Worm (Caenorhabditis elegans) whole organism, L2 larva: ENCODE results near the gene ttc-39B.

ENCODE experiments used
- C34F6.9 ChIP-seq: fragments of 150-350 bp; optimal IDR thresholded peaks from 2 replicates; lab custom pipeline; 2014; ENCODE audit warnings: missing biosample characterization, missing genetic modification characterization
- F13H6.1 ChIP-seq: sonication (generic microtip); optimal IDR thresholded peaks from 2 replicates; lab custom pipeline; 2016; ENCODE audit warnings: missing genetic modification characterization, missing compliant biosample characterization
- R02D3.7 ChIP-seq: fragments of 150-350 bp; optimal IDR thresholded peaks from 2 replicates; lab custom pipeline; 2014; ENCODE audit warnings: missing biosample characterization, missing genetic modification characterization
- Y55F3AM.14 ChIP-seq: fragments of 200-800 bp; sonication (Bioruptor generic); optimal IDR thresholded peaks from 2 replicates; lab custom pipeline; 2018; ENCODE audit warnings: mild to moderate bottlenecking, missing genetic modification characterization, missing compliant biosample characterization
- ZK546.5 ChIP-seq: sonication (generic microtip); optimal IDR thresholded peaks from 2 replicates; lab custom pipeline; 2017; ENCODE audit warnings: missing biosample characterization, missing genetic modification characterization
- alr-1 ChIP-seq: fragments of 150-350 bp; optimal IDR thresholded peaks from 2 replicates; lab custom pipeline; 2014; ENCODE audit warnings: missing biosample characterization, missing genetic modification characterization
- aly-2 ChIP-seq: fragments of 150-350 bp; optimal IDR thresholded peaks from 2 replicates; lab custom pipeline; 2014; ENCODE audit warnings: missing biosample characterization, missing genetic modification characterization
- ama-1 ChIP-seq: fragments of 150-350 bp; optimal IDR thresholded peaks from 2 replicates; lab custom pipeline; 2018; ENCODE audit warnings: inconsistent platforms
- blmp-1 ChIP-seq: sonication (generic microtip); optimal IDR thresholded peaks from 2 replicates; lab custom pipeline; 2017; ENCODE audit warnings: missing genetic modification characterization, mild to moderate bottlenecking, missing compliant biosample characterization, antibody characterized with exemption, moderate library complexity; ENCODE audit not compliant: insufficient read depth
- ceh-16 ChIP-seq: fragments of 150-350 bp; optimal IDR thresholded peaks from 2 replicates; lab custom pipeline; 2014; ENCODE audit warnings: missing biosample characterization, missing genetic modification characterization
- ceh-82 ChIP-seq: fragments of 150-350 bp; optimal IDR thresholded peaks from 2 replicates; lab custom pipeline; 2014; ENCODE audit warnings: missing biosample characterization, missing genetic modification characterization
- crh-2 ChIP-seq: sonication (generic microtip); optimal IDR thresholded peaks from 2 replicates; lab custom pipeline; 2017; ENCODE audit warnings: missing biosample characterization, missing genetic modification characterization
- dmd-4 ChIP-seq: sonication (generic microtip); optimal IDR thresholded peaks from 2 replicates; lab custom pipeline; 2017; ENCODE audit warnings: missing biosample characterization, missing genetic modification characterization
- egl-27 ChIP-seq: sonication (generic microtip); optimal IDR thresholded peaks from 3 replicates; lab custom pipeline; 2017; ENCODE audit warnings: missing biosample characterization, missing genetic modification reagents, missing genetic modification characterization
- elt-1 ChIP-seq: fragments of 150-350 bp; optimal IDR thresholded peaks from 2 replicates; lab custom pipeline; 2014; ENCODE audit warnings: missing biosample characterization, missing genetic modification characterization
- elt-3 ChIP-seq: sonication (generic microtip); optimal IDR thresholded peaks from 2 replicates; lab custom pipeline; 2017; ENCODE audit warnings: missing biosample characterization, missing genetic modification characterization
- fos-1 ChIP-seq: fragments of 150-350 bp; optimal IDR thresholded peaks from 2 replicates; lab custom pipeline; 2014; ENCODE audit warnings: missing biosample characterization, missing genetic modification characterization
- gmeb-1 ChIP-seq: fragments of 150-350 bp; optimal IDR thresholded peaks from 2 replicates; lab custom pipeline; 2014; ENCODE audit warnings: missing biosample characterization, missing genetic modification characterization
- lin-11 ChIP-seq: fragments of 150-350 bp; sonication (generic microtip); optimal IDR thresholded peaks from 2 replicates; lab custom pipeline; 2014; ENCODE audit warnings: missing biosample characterization, missing genetic modification characterization, inconsistent platforms, mixed read lengths
- lin-13 ChIP-seq: fragments of 150-350 bp; optimal IDR thresholded peaks from 2 replicates; lab custom pipeline; 2014; ENCODE audit warnings: missing biosample characterization, missing genetic modification reagents, missing genetic modification characterization
- lin-39 ChIP-seq: fragments of 150-350 bp; optimal IDR thresholded peaks from 2 replicates; lab custom pipeline; 2014; ENCODE audit warnings: missing biosample characterization, missing genetic modification reagents, missing genetic modification characterization
- lsy-2 ChIP-seq, 2 experiments: fragments of 150-350 bp in 1 of 2; sonication (generic microtip) in 1 of 2; optimal IDR thresholded peaks; 2 replicates each; lab custom pipeline; 2014 to 2017; ENCODE audit warnings: missing biosample characterization in 2 of 2, missing genetic modification characterization in 2 of 2
- mab-5 ChIP-seq: fragments of 150-350 bp; optimal IDR thresholded peaks from 2 replicates; lab custom pipeline; 2014; ENCODE audit warnings: missing biosample characterization, missing genetic modification characterization
- mbf-1 ChIP-seq: sonication (generic microtip); optimal IDR thresholded peaks from 2 replicates; lab custom pipeline; 2017; ENCODE audit warnings: missing biosample characterization, missing genetic modification characterization
- mdl-1 ChIP-seq, 2 experiments: fragments of 150-350 bp in 1 of 2; sonication (generic microtip) in 1 of 2; optimal IDR thresholded peaks; 2 replicates each; lab custom pipeline; 2017; ENCODE audit warnings: missing biosample characterization in 2 of 2, missing genetic modification characterization in 2 of 2
- nhr-10 ChIP-seq: sonication (generic microtip); optimal IDR thresholded peaks from 2 replicates; lab custom pipeline; 2017; ENCODE audit warnings: missing biosample characterization, missing genetic modification characterization
- nhr-11 ChIP-seq: fragments of 150-350 bp; optimal IDR thresholded peaks from 2 replicates; lab custom pipeline; 2014; ENCODE audit warnings: missing biosample characterization, missing genetic modification characterization
- nhr-12 ChIP-seq: fragments of 150-350 bp; optimal IDR thresholded peaks from 2 replicates; lab custom pipeline; 2014; ENCODE audit warnings: missing biosample characterization, missing genetic modification characterization
- nhr-129 ChIP-seq: fragments of 150-350 bp; optimal IDR thresholded peaks from 2 replicates; lab custom pipeline; 2014; ENCODE audit warnings: missing biosample characterization, missing genetic modification characterization
- nhr-21 ChIP-seq: fragments of 150-350 bp; optimal IDR thresholded peaks from 2 replicates; lab custom pipeline; 2014; ENCODE audit warnings: missing biosample characterization, missing genetic modification characterization
- nhr-23 ChIP-seq: fragments of 150-350 bp; optimal IDR thresholded peaks from 2 replicates; lab custom pipeline; 2014; ENCODE audit warnings: missing biosample characterization, missing genetic modification reagents, missing genetic modification characterization
- nhr-237 ChIP-seq: fragments of 150-350 bp; optimal IDR thresholded peaks from 2 replicates; lab custom pipeline; 2014; ENCODE audit warnings: missing biosample characterization, missing genetic modification characterization
- nhr-25 ChIP-seq: fragments of 150-350 bp; sonication (generic microtip); optimal IDR thresholded peaks from 3 replicates; lab custom pipeline; 2014; ENCODE audit warnings: missing biosample characterization, missing genetic modification characterization
- nhr-6 ChIP-seq: fragments of 150-350 bp; optimal IDR thresholded peaks from 2 replicates; lab custom pipeline; 2014; ENCODE audit warnings: missing biosample characterization, missing genetic modification characterization
- nhr-77 ChIP-seq: fragments of 150-350 bp; optimal IDR thresholded peaks from 2 replicates; lab custom pipeline; 2014; ENCODE audit warnings: missing biosample characterization, missing genetic modification characterization
- peb-1 ChIP-seq: fragments of 150-350 bp; optimal IDR thresholded peaks from 2 replicates; lab custom pipeline; 2014; ENCODE audit warnings: missing biosample characterization, missing genetic modification characterization
- sem-4 ChIP-seq: fragments of 150-350 bp; optimal IDR thresholded peaks from 2 replicates; lab custom pipeline; 2014; ENCODE audit warnings: missing biosample characterization, missing genetic modification reagents, missing genetic modification characterization
- skn-1 ChIP-seq: sonication (generic microtip); optimal IDR thresholded peaks from 2 replicates; lab custom pipeline; 2017; ENCODE audit warnings: missing biosample characterization, missing genetic modification characterization
- sma-3 ChIP-seq: sonication (generic microtip); optimal IDR thresholded peaks from 2 replicates; lab custom pipeline; 2016; ENCODE audit warnings: missing genetic modification reagents, missing genetic modification characterization, missing compliant biosample characterization
- sma-9 ChIP-seq, 2 experiments: fragments of 150-350 bp in 1 of 2; sonication (generic microtip) in 1 of 2; optimal IDR thresholded peaks; 2 replicates each; lab custom pipeline; 2014 to 2016; ENCODE audit warnings: missing genetic modification characterization in 2 of 2, mild to moderate bottlenecking in 1 of 2, missing biosample characterization in 1 of 2, missing compliant biosample characterization in 1 of 2, missing genetic modification reagents in 1 of 2, moderate library complexity in 1 of 2
- snpc-4 ChIP-seq: fragments of 150-350 bp; optimal IDR thresholded peaks from 2 replicates; lab custom pipeline; 2014; ENCODE audit warnings: missing biosample characterization, missing genetic modification characterization
- unc-39 ChIP-seq: fragments of 150-350 bp; optimal IDR thresholded peaks from 2 replicates; lab custom pipeline; 2014; ENCODE audit warnings: missing biosample characterization, missing genetic modification characterization
- unc-55 ChIP-seq: fragments of 150-350 bp; sonication (generic microtip); optimal IDR thresholded peaks from 3 replicates; lab custom pipeline; 2014; ENCODE audit warnings: missing biosample characterization, missing genetic modification reagents, missing genetic modification characterization
- unc-62 ChIP-seq: fragments of 150-350 bp; optimal IDR thresholded peaks from 2 replicates; lab custom pipeline; 2014; ENCODE audit warnings: missing biosample characterization, missing genetic modification reagents, missing genetic modification characterization
- zag-1 ChIP-seq: fragments of 150-350 bp; optimal IDR thresholded peaks from 2 replicates; lab custom pipeline; 2014; ENCODE audit warnings: missing biosample characterization, missing genetic modification characterization
- ztf-1 ChIP-seq: fragments of 200-800 bp; sonication (Bioruptor generic); conservative IDR thresholded peaks from 2 replicates; pipeline ENCODE4 v1.3.6; 2022; ENCODE audit warnings: missing genetic modification characterization, missing compliant biosample characterization
- ztf-11 ChIP-seq: sonication (generic microtip); optimal IDR thresholded peaks from 2 replicates; lab custom pipeline; 2017; ENCODE audit warnings: missing biosample characterization, missing genetic modification characterization
- ztf-4 ChIP-seq: fragments of 150-350 bp; optimal IDR thresholded peaks from 2 replicates; lab custom pipeline; 2014; ENCODE audit warnings: missing biosample characterization, missing genetic modification characterization

ttc-39B gene

ce11 chrII:6343893-6344292, 10.1 kb upstream of the ttc-39B start, which contains the start of gene txt-18:
txt-18 (plus strand) TSS chrII:6344072.
- TF ChIP-seq crh-2 (tag; lab: Kevin White, UChicago) (peak; percentile 9), aly-2 (tag; lab: Kevin White, UChicago) (no peak), R02D3.7 (tag; lab: Kevin White, UChicago) (no peak), unc-39 (tag; lab: Kevin White, UChicago) (no peak), elt-1 (tag; lab: Kevin White, UChicago) (no peak), ceh-16 (tag; lab: Kevin White, UChicago) (no peak), nhr-11 (tag; lab: Kevin White, UChicago) (no peak), ztf-4 (tag; lab: Kevin White, UChicago) (peak; percentile 6), fos-1 (tag; lab: Kevin White, UChicago) (no peak), ZK546.5 (tag; lab: Kevin White, UChicago) (no peak), Y55F3AM.14 (no peak), lin-13 (GFP tag; lab: Kevin White, UChicago) (no peak), nhr-77 (tag; lab: Kevin White, UChicago) (no peak), nhr-129 (tag; lab: Kevin White, UChicago) (peak; percentile 59), lin-11 (tag; lab: Kevin White, UChicago) (no peak), ceh-82 (tag; lab: Kevin White, UChicago) (no peak), C34F6.9 (tag; lab: Kevin White, UChicago) (peak; percentile 27), sma-3 (GFP tag; lab: Kevin White, UChicago) (no peak), ztf-11 (tag; lab: Kevin White, UChicago) (no peak), ztf-1 (no peak), mdl-1 (tag; optimal IDR thresholded peaks at IDR 0.05; lab: Kevin White, UChicago) (no peak), sma-9 (GFP tag; optimal IDR thresholded peaks at IDR 0.05; lab: Kevin White, UChicago) (peak; percentile 48), sma-9 (tag; optimal IDR thresholded peaks at IDR 0.05; lab: Kevin White, UChicago) (no peak), ama-1 (no peak), zag-1 (tag; lab: Kevin White, UChicago) (no peak), lsy-2 (tag; optimal IDR thresholded peaks at IDR 0.05; lab: Kevin White, UChicago) (peak in 1 of 2 experiments; percentile 34), nhr-237 (no peak), skn-1 (tag; lab: Kevin White, UChicago) (no peak), nhr-25 (peak; percentile 72), nhr-23 (tag; lab: Kevin White, UChicago) (no peak), peb-1 (tag; lab: Kevin White, UChicago) (no peak), mab-5 (no peak), dmd-4 (no peak), nhr-10 (tag; lab: Kevin White, UChicago) (no peak), alr-1 (tag; lab: Kevin White, UChicago) (no peak), elt-3 (tag; lab: Kevin White, UChicago) (no peak), nhr-6 (tag; lab: Kevin White, UChicago) (no peak), sem-4 (no peak), snpc-4 (tag; lab: Kevin White, UChicago) (no peak), nhr-21 (tag; lab: Kevin White, UChicago) (peak; percentile 39), unc-55 (GFP tag; lab: Kevin White, UChicago) (peak; percentile 4), blmp-1 (tag; lab: Kevin White, UChicago) (peak; percentile 72), F13H6.1 (peak; percentile 13), lin-39 (tag; lab: Kevin White, UChicago) (no peak), nhr-12 (tag; lab: Kevin White, UChicago) (no peak), mbf-1 (tag; lab: Kevin White, UChicago) (no peak), gmeb-1 (tag; lab: Kevin White, UChicago) (no peak), egl-27 (tag; lab: Kevin White, UChicago) (peak; percentile 17), unc-62 (no peak)
